Worm (Caenorhabditis elegans) whole organism, mixed stage, embryonic: ENCODE measurements around the gene F59B10.6.

Experiments
- ceh-43 ChIP-seq: fragments of 200-800 bp; sonication (Bioruptor generic); optimal IDR thresholded peaks from 2 replicates; lab custom pipeline; 2018; ENCODE audit warnings: mild to moderate bottlenecking, missing genetic modification characterization, moderate library complexity, missing compliant biosample characterization
- elt-1 ChIP-seq: sonication (generic microtip); optimal IDR thresholded peaks from 2 replicates; lab custom pipeline; 2017; ENCODE audit warnings: missing genetic modification characterization, mild to moderate bottlenecking, missing compliant biosample characterization, antibody characterized with exemption, moderate library complexity, borderline replicate concordance; ENCODE audit not compliant: insufficient read depth
- lsy-2 ChIP-seq: fragments of 150-350 bp; optimal IDR thresholded peaks from 2 replicates; lab custom pipeline; 2014; ENCODE audit warnings: missing biosample characterization, missing genetic modification characterization
- mab-5 ChIP-seq: fragments of 150-350 bp; optimal IDR thresholded peaks from 2 replicates; lab custom pipeline; 2014; ENCODE audit warnings: missing biosample characterization, missing genetic modification characterization
- mls-2 ChIP-seq: sonication (generic microtip); optimal IDR thresholded peaks from 2 replicates; lab custom pipeline; 2016; ENCODE audit warnings: mild to moderate bottlenecking, missing genetic modification characterization, moderate library complexity, missing compliant biosample characterization
- nhr-12 ChIP-seq: fragments of 150-350 bp; optimal IDR thresholded peaks from 2 replicates; lab custom pipeline; 2014; ENCODE audit warnings: missing biosample characterization, missing genetic modification characterization
- nhr-2 ChIP-seq: fragments of 150-350 bp; optimal IDR thresholded peaks from 2 replicates; lab custom pipeline; 2014; ENCODE audit warnings: missing biosample characterization, missing genetic modification characterization
- nhr-76 ChIP-seq: sonication (generic microtip); optimal IDR thresholded peaks from 2 replicates; lab custom pipeline; 2017; ENCODE audit warnings: missing biosample characterization, missing genetic modification characterization
- pha-4 ChIP-seq: fragments of 150-350 bp; optimal IDR thresholded peaks from 2 replicates; lab custom pipeline; 2018; ENCODE audit warnings: missing biosample characterization, missing genetic modification reagents, missing genetic modification characterization
- snpc-4 ChIP-seq: fragments of 150-350 bp; optimal IDR thresholded peaks from 2 replicates; lab custom pipeline; 2014; ENCODE audit warnings: missing biosample characterization, missing genetic modification characterization
- sptf-1 ChIP-seq: sonication (generic microtip); optimal IDR thresholded peaks from 2 replicates; lab custom pipeline; 2017; ENCODE audit warnings: mild to moderate bottlenecking, missing genetic modification characterization, moderate library complexity, missing compliant biosample characterization
- tbx-8 ChIP-seq: fragments of 200-800 bp; sonication (Bioruptor generic); optimal IDR thresholded peaks from 2 replicates; lab custom pipeline; 2018; ENCODE audit warnings: mild to moderate bottlenecking, missing genetic modification characterization, moderate library complexity, missing compliant biosample characterization
- unc-39 ChIP-seq: fragments of 150-350 bp; optimal IDR thresholded peaks from 2 replicates; lab custom pipeline; 2014; ENCODE audit warnings: missing biosample characterization, missing genetic modification characterization
- unc-62 ChIP-seq: fragments of 150-350 bp; optimal IDR thresholded peaks from 2 replicates; lab custom pipeline; 2014; ENCODE audit warnings: missing biosample characterization, missing genetic modification reagents, missing genetic modification characterization

The F59B10.6 gene

ce11 chrII:10476959-10477358 lies 47.3 kb downstream of the F59B10.6 start, which contains the start of gene ZK666.4:
Gene ZK666.4, plus strand, starts transcription at chrII:10477259.
- no peak for TF ChIP-seq sptf-1 (tag; lab: Kevin White, UChicago)
- TF ChIP-seq mls-2 (tag; lab: Kevin White, UChicago) = no peak
- TF ChIP-seq mab-5 = no peak
- TF ChIP-seq unc-39 (tag; lab: Kevin White, UChicago) = no peak
- no peak for TF ChIP-seq nhr-12 (tag; lab: Kevin White, UChicago)
- TF ChIP-seq lsy-2 (tag; lab: Kevin White, UChicago) = no peak

ce11 chrII:10476039-10476438 lies 48.2 kb downstream of the F59B10.6 start, which contains the start of gene clec-58:
Gene clec-58, minus strand, starts transcription at chrII:10476139.
- TF ChIP-seq nhr-2 (no peak), tbx-8 (no peak), unc-62 (GFP tag; lab: Kevin White, UChicago) (no peak), unc-39 (tag; lab: Kevin White, UChicago) (no peak), nhr-76 (tag; lab: Kevin White, UChicago) (no peak), pha-4 (tag; lab: Kevin White, UChicago) (no peak), snpc-4 (tag; lab: Kevin White, UChicago) (no peak), ceh-43 (GFP tag; lab: Kevin White, UChicago) (no peak), elt-1 (tag; lab: Kevin White, UChicago) (no peak)
